Worm (Caenorhabditis elegans) whole organism, young adult: ENCODE results near the gene F32E10.9.

Experiments used
- B0019.2 ChIP-seq: fragments of 200-800 bp; sonication (Bioruptor generic); conservative IDR thresholded peaks from 2 replicates; pipeline ENCODE4 v1.3.6; 2022; ENCODE audit warnings: missing genetic modification reagents, missing genetic modification characterization, missing compliant biosample characterization
- B0035.1 ChIP-seq: sonication (generic microtip); optimal IDR thresholded peaks from 2 replicates; lab custom pipeline; 2016; ENCODE audit warnings: missing genetic modification characterization, mild to moderate bottlenecking, missing compliant biosample characterization, missing genotype, missing genetic modification reagents
- B0336.3 ChIP-seq: fragments of 200-800 bp; sonication (Bioruptor generic); IDR thresholded peaks from 2 replicates; pipeline ENCODE4 v1.3.6; 2022; ENCODE audit warnings: missing genetic modification characterization, missing compliant biosample characterization
- C17E4.6 ChIP-seq: fragments of 200-800 bp; sonication (Bioruptor generic); IDR thresholded peaks from 2 replicates; pipeline ENCODE4 v1.3.6; 2022; ENCODE audit warnings: missing genetic modification reagents, missing genetic modification characterization, missing compliant biosample characterization
- F10E7.11 ChIP-seq: sonication (generic microtip); optimal IDR thresholded peaks from 2 replicates; lab custom pipeline; 2017; ENCODE audit warnings: mild to moderate bottlenecking, missing genetic modification characterization, moderate library complexity, missing compliant biosample characterization
- F22D6.2 ChIP-seq: sonication (generic microtip); optimal IDR thresholded peaks from 2 replicates; lab custom pipeline; 2016; ENCODE audit warnings: mild to moderate bottlenecking, missing genetic modification characterization, missing compliant biosample characterization
- F23B12.7 ChIP-seq: sonication (generic microtip); optimal IDR thresholded peaks from 2 replicates; lab custom pipeline; 2017; ENCODE audit warnings: missing genetic modification characterization, mild to moderate bottlenecking, missing compliant biosample characterization, antibody characterized with exemption, moderate library complexity; ENCODE audit not compliant: insufficient read depth
- F33H1.4 ChIP-seq: fragments of 200-800 bp; sonication (Bioruptor generic); IDR thresholded peaks from 2 replicates; pipeline ENCODE4 v1.3.6; 2022; ENCODE audit warnings: missing genetic modification reagents, missing genetic modification characterization, missing compliant biosample characterization
- F55B11.4 ChIP-seq: sonication (generic microtip); optimal IDR thresholded peaks from 2 replicates; lab custom pipeline; 2016; ENCODE audit warnings: missing compliant biosample characterization, missing genetic modification characterization, borderline replicate concordance; ENCODE audit not compliant: insufficient read depth
- T07F8.4 ChIP-seq: sonication (generic microtip); optimal IDR thresholded peaks from 2 replicates; lab custom pipeline; 2016; ENCODE audit warnings: mild to moderate bottlenecking, missing genetic modification characterization, moderate library complexity, missing compliant biosample characterization
- ama-1 ChIP-seq, 3 experiments: fragments of 150-350 bp in 1 of 3; sonication (generic microtip) in 2 of 3; optimal IDR thresholded peaks; 2 replicates each; lab custom pipeline; 2014 to 2018; ENCODE audit warnings: missing biosample characterization in 2 of 3, missing genetic modification characterization in 2 of 3, missing genetic modification reagents in 2 of 3
- aptf-2 ChIP-seq: fragments of 200-800 bp; sonication (Bioruptor generic); conservative IDR thresholded peaks from 2 replicates; pipeline ENCODE4 v1.3.6; 2022; ENCODE audit warnings: missing genetic modification reagents, missing genetic modification characterization, missing compliant biosample characterization
- athp-1 ChIP-seq: sonication (generic microtip); optimal IDR thresholded peaks from 2 replicates; lab custom pipeline; 2017; ENCODE audit warnings: mild to moderate bottlenecking, missing genetic modification characterization, missing compliant biosample characterization
- attf-3 ChIP-seq: fragments of 200-800 bp; sonication (Bioruptor generic); conservative IDR thresholded peaks from 2 replicates; pipeline ENCODE4 v1.3.6; 2022; ENCODE audit warnings: missing genetic modification reagents, missing genetic modification characterization, missing compliant biosample characterization
- attf-6 ChIP-seq: fragments of 200-800 bp; sonication (Bioruptor generic); IDR thresholded peaks from 2 replicates; pipeline ENCODE4 v1.3.6; 2022; ENCODE audit warnings: missing genetic modification reagents, missing genetic modification characterization, missing compliant biosample characterization
- ccch-3 ChIP-seq: fragments of 200-800 bp; sonication (Bioruptor generic); optimal IDR thresholded peaks from 2 replicates; lab custom pipeline; 2018; ENCODE audit warnings: mild to moderate bottlenecking, missing genetic modification characterization, missing compliant biosample characterization
- cebp-1 ChIP-seq, 2 experiments: fragments of 200-800 bp in 1 of 2; sonication (Bioruptor generic) in 1 of 2; sonication (generic microtip) in 1 of 2; IDR thresholded peaks in 1 of 2; optimal IDR thresholded peaks in 1 of 2; 2 replicates each; pipeline versions ENCODE4 v1.3.6 to Lab custom; 2017 to 2022; ENCODE audit warnings: missing compliant biosample characterization in 2 of 2, missing genetic modification characterization in 2 of 2, mild to moderate bottlenecking in 1 of 2, missing genetic modification reagents in 1 of 2, moderate library complexity in 1 of 2
- ceh-58 ChIP-seq: fragments of 200-800 bp; sonication (Bioruptor generic); IDR thresholded peaks from 2 replicates; pipeline ENCODE4 v1.3.6; 2022; ENCODE audit warnings: missing genetic modification characterization, missing compliant biosample characterization
- ceh-79 ChIP-seq: sonication (generic microtip); optimal IDR thresholded peaks from 2 replicates; lab custom pipeline; 2017; ENCODE audit warnings: mild to moderate bottlenecking, missing genetic modification characterization, missing compliant biosample characterization
- chd-7 ChIP-seq: sonication (generic microtip); optimal IDR thresholded peaks from 2 replicates; lab custom pipeline; 2016; ENCODE audit warnings: mild to moderate bottlenecking, missing genetic modification characterization, moderate library complexity, missing compliant biosample characterization
- die-1 ChIP-seq: sonication (generic microtip); optimal IDR thresholded peaks from 2 replicates; lab custom pipeline; 2016; ENCODE audit warnings: missing genotype, mild to moderate bottlenecking, missing genetic modification characterization, missing compliant biosample characterization
- efl-1 ChIP-seq: fragments of 150-350 bp; optimal IDR thresholded peaks from 2 replicates; lab custom pipeline; 2014; ENCODE audit warnings: missing biosample characterization, missing genetic modification reagents, missing genetic modification characterization
- egl-44 ChIP-seq: fragments of 200-800 bp; sonication (Bioruptor generic); IDR thresholded peaks from 2 replicates; pipeline ENCODE4 v1.3.6; 2022; ENCODE audit warnings: missing genetic modification reagents, missing genetic modification characterization, missing compliant biosample characterization
- fkh-3 ChIP-seq: sonication (generic microtip); optimal IDR thresholded peaks from 2 replicates; lab custom pipeline; 2016; ENCODE audit warnings: mild to moderate bottlenecking, missing genetic modification characterization, missing compliant biosample characterization
- gei-17 ChIP-seq: fragments of 200-800 bp; sonication (Bioruptor generic); optimal IDR thresholded peaks from 2 replicates; lab custom pipeline; 2018; ENCODE audit warnings: mild to moderate bottlenecking, missing genetic modification characterization, missing compliant biosample characterization
- hlh-26 ChIP-seq: fragments of 200-800 bp; sonication (Bioruptor generic); conservative IDR thresholded peaks from 2 replicates; pipeline ENCODE4 v1.3.6; 2022; ENCODE audit warnings: missing genetic modification reagents, missing genetic modification characterization, missing compliant biosample characterization
- hmg-20 ChIP-seq: fragments of 200-800 bp; sonication (Bioruptor generic); IDR thresholded peaks from 2 replicates; pipeline ENCODE4 v1.3.6; 2022; ENCODE audit warnings: missing genetic modification reagents, missing genetic modification characterization, missing compliant biosample characterization
- hsf-1 ChIP-seq: fragments of 200-800 bp; sonication (Bioruptor generic); IDR thresholded peaks from 2 replicates; pipeline ENCODE4 v1.3.6; 2022; ENCODE audit warnings: missing genetic modification reagents, missing genetic modification characterization, missing compliant biosample characterization
- lag-1 ChIP-seq: fragments of 200-800 bp; sonication (Bioruptor generic); IDR thresholded peaks from 2 replicates; pipeline ENCODE4 v1.3.6; 2022; ENCODE audit warnings: missing genetic modification reagents, missing genetic modification characterization, missing compliant biosample characterization
- lin-26 ChIP-seq: fragments of 200-800 bp; sonication (Bioruptor generic); IDR thresholded peaks from 2 replicates; pipeline ENCODE4 v1.3.6; 2022; ENCODE audit warnings: missing genetic modification reagents, missing genetic modification characterization, missing compliant biosample characterization
- lin-54 ChIP-seq: fragments of 200-800 bp; sonication (Bioruptor generic); optimal IDR thresholded peaks from 2 replicates; lab custom pipeline; 2018; ENCODE audit warnings: mild to moderate bottlenecking, missing genetic modification characterization, missing compliant biosample characterization
- madf-3 ChIP-seq: fragments of 200-800 bp; sonication (Bioruptor generic); IDR thresholded peaks from 2 replicates; pipeline ENCODE4 v1.3.6; 2022; ENCODE audit warnings: missing genetic modification reagents, missing genetic modification characterization, missing compliant biosample characterization
- madf-6 ChIP-seq: fragments of 200-800 bp; sonication (Bioruptor generic); IDR thresholded peaks from 2 replicates; pipeline ENCODE4 v1.3.6; 2022; ENCODE audit warnings: missing genetic modification reagents, missing genetic modification characterization, missing compliant biosample characterization
- mcd-1 ChIP-seq: fragments of 200-800 bp; sonication (Bioruptor generic); IDR thresholded peaks from 2 replicates; pipeline ENCODE4 v1.3.6; 2022; ENCODE audit warnings: missing genetic modification reagents, missing genetic modification characterization, missing compliant biosample characterization
- nfya-1 ChIP-seq: sonication (generic microtip); optimal IDR thresholded peaks from 2 replicates; lab custom pipeline; 2017; ENCODE audit warnings: antibody characterized with exemption, missing compliant biosample characterization, missing genetic modification characterization, borderline replicate concordance; ENCODE audit not compliant: insufficient read depth
- nhr-27 ChIP-seq: fragments of 200-800 bp; sonication (Bioruptor generic); optimal IDR thresholded peaks from 2 replicates; lab custom pipeline; 2018; ENCODE audit warnings: mild to moderate bottlenecking, missing genetic modification characterization, moderate library complexity, missing compliant biosample characterization
- nhr-80 ChIP-seq: sonication (generic microtip); optimal IDR thresholded peaks from 2 replicates; lab custom pipeline; 2016; ENCODE audit warnings: missing genetic modification characterization, missing compliant biosample characterization
- pha-4 ChIP-seq: fragments of 150-350 bp; sonication (generic microtip); optimal IDR thresholded peaks from 2 replicates; lab custom pipeline; 2014; ENCODE audit warnings: missing biosample characterization, missing genetic modification reagents, missing genetic modification characterization
- rcor-1 ChIP-seq: fragments of 200-800 bp; sonication (Bioruptor generic); IDR thresholded peaks from 2 replicates; pipeline ENCODE4 v1.3.6; 2022; ENCODE audit warnings: missing genetic modification reagents, missing genetic modification characterization, missing compliant biosample characterization
- rpc-1 ChIP-seq, 2 experiments: fragments of 150-350 bp in 1 of 2; sonication (generic microtip) in 1 of 2; optimal IDR thresholded peaks; 2 replicates each; lab custom pipeline; 2014 to 2018; ENCODE audit warnings: missing biosample characterization in 1 of 2, missing genetic modification characterization in 1 of 2, missing genetic modification reagents in 1 of 2, missing genotype in 1 of 2
- sdz-38 ChIP-seq: sonication (generic microtip); optimal IDR thresholded peaks from 2 replicates; lab custom pipeline; 2016; ENCODE audit warnings: missing genotype, missing genetic modification characterization, missing compliant biosample characterization
- snpc-3.4 ChIP-seq: sonication (generic microtip); optimal IDR thresholded peaks from 2 replicates; lab custom pipeline; 2017; ENCODE audit warnings: missing genetic modification characterization, mild to moderate bottlenecking, missing compliant biosample characterization, antibody characterized with exemption, moderate library complexity, missing genotype, missing genetic modification reagents
- snpc-4 ChIP-seq, 5 experiments: fragments of 150-350 bp in 1 of 5; sonication (generic microtip) in 4 of 5; optimal IDR thresholded peaks; 2 replicates each; lab custom pipeline; 2014 to 2018; ENCODE audit warnings: missing genetic modification characterization in 5 of 5, missing biosample characterization in 3 of 5, antibody characterized with exemption in 2 of 5, mild to moderate bottlenecking in 2 of 5, missing compliant biosample characterization in 2 of 5, missing genotype in 2 of 5, moderate library complexity in 2 of 5, missing genetic modification reagents in 1 of 5
- tbp1 ChIP-seq: fragments of 200-800 bp; sonication (Bioruptor generic); optimal IDR thresholded peaks from 2 replicates; lab custom pipeline; 2018; ENCODE audit warnings: mild to moderate bottlenecking, missing genetic modification characterization, missing compliant biosample characterization
- unc-130 ChIP-seq: sonication (generic microtip); optimal IDR thresholded peaks from 2 replicates; lab custom pipeline; 2016; ENCODE audit warnings: missing genetic modification reagents, missing genetic modification characterization, missing compliant biosample characterization
- xnd-1 ChIP-seq: sonication (generic microtip); optimal IDR thresholded peaks from 2 replicates; lab custom pipeline; 2016; ENCODE audit warnings: missing genotype, missing genetic modification reagents, missing genetic modification characterization, missing compliant biosample characterization

F32E10.9 gene

DNA sequence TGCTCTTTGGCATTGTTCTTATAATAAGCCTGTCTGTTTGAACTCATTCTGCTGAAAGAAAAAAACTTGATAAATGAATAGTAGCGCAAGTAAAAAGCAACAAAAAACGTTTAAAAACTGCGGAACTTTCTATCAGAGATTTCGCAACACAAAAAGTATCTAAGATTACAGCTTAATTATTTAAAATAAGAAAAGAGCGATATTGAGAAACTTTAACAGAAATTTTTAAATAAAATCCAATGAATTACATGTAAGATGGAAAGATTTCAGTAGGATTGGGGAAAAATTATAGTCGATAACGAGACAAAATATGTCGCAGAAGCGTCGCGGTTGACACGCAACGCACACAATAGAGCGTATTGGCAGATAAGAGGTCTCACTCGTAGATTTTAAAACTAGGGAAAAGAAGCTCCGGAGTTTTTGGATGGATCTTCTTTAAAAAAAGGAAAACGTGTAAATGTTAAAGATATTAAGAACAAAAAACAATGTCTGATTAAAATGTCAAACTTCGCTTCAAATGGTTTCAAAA, 2.1 kb downstream of the F32E10.9 start, which contains the start of gene ima-3 (continued):
- TF ChIP-seq ceh-79 (tag; lab: Kevin White, UChicago) = no peak
- TF ChIP-seq unc-130 (GFP tag; lab: Kevin White, UChicago) = no peak
- TF ChIP-seq pha-4 (tag; lab: Kevin White, UChicago) = no peak
- TF ChIP-seq athp-1 (tag; lab: Kevin White, UChicago) = no peak
- no peak for TF ChIP-seq nhr-27 (tag; lab: Kevin White, UChicago)
- no peak for TF ChIP-seq tbp1 (GFP tag; lab: Kevin White, UChicago)
- TF ChIP-seq T07F8.4 (tag; lab: Kevin White, UChicago) = no peak
- no peak for TF ChIP-seq snpc-4 (GFP tag; optimal IDR thresholded peaks at IDR 0.05; lab: Kevin White, UChicago)
- TF ChIP-seq snpc-4 (tag; optimal IDR thresholded peaks at IDR 0.05; lab: Kevin White, UChicago) = peak in 1 of 4 experiments; percentile 63
- TF ChIP-seq rpc-1 (optimal IDR thresholded peaks at IDR 0.05; lab: Kevin White, UChicago) = no peak
- no peak for TF ChIP-seq rpc-1 (tag; optimal IDR thresholded peaks at IDR 0.05; lab: Kevin White, UChicago)
- no peak for TF ChIP-seq ama-1 (optimal IDR thresholded peaks at IDR 0.05; lab: Kevin White, UChicago)
- TF ChIP-seq ama-1 (GFP tag; optimal IDR thresholded peaks at IDR 0.05; lab: Kevin White, UChicago) = no peak
- no peak for TF ChIP-seq xnd-1 (tag; lab: Kevin White, UChicago)
- TF ChIP-seq B0336.3 (GFP tag; lab: Robert Waterston, UW) = no peak
- TF ChIP-seq B0019.2 (GFP tag; lab: Robert Waterston, UW) = no peak
- no peak for TF ChIP-seq aptf-2
- 0 out of 2 replicates have a peak, but pooled peaks have one; percentile 44 for TF ChIP-seq mcd-1
- TF ChIP-seq madf-3 (GFP tag; lab: Robert Waterston, UW) = peak; percentile 81
- TF ChIP-seq nhr-80 (tag; lab: Kevin White, UChicago) = peak; percentile 12
- no peak for TF ChIP-seq lag-1 (GFP tag; lab: Robert Waterston, UW)
- TF ChIP-seq rcor-1 (GFP tag; lab: Robert Waterston, UW) = no peak
- TF ChIP-seq gei-17 (GFP tag; lab: Kevin White, UChicago) = no peak
- TF ChIP-seq C17E4.6 (GFP tag; lab: Robert Waterston, UW) = no peak
- TF ChIP-seq hlh-26 = no peak
- TF ChIP-seq lin-26 = no peak
- no peak for TF ChIP-seq die-1
- no peak for TF ChIP-seq ceh-58
- TF ChIP-seq F22D6.2 = no peak
- no peak for TF ChIP-seq sdz-38 (tag; lab: Kevin White, UChicago)
- TF ChIP-seq hmg-20 = no peak
- no peak for TF ChIP-seq fkh-3 (tag; lab: Kevin White, UChicago)
- no peak for TF ChIP-seq attf-3 (GFP tag; lab: Robert Waterston, UW)

DNA sequence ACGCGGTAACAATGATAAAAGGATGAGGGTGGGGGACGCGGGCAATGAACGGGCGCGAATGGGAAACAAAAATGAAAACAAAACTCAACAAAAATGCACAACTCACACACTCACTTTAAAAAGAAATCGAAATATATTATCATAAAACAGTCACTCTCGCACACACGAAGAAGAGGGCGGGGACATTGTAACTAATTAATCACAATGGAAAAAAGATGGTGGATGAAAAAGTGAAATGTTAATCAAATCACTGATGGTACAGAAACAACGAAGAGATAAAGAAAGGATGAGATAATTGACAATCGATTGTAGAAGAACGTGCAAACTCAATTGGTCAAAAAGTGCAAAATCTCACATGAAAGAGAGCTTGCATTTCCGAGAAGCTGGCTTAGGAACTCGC, 4.5 kb downstream of the F32E10.9 start:
- no peak for TF ChIP-seq B0035.1
- TF ChIP-seq fkh-3 (tag; lab: Kevin White, UChicago) = no peak
- no peak for TF ChIP-seq cebp-1 (GFP tag; IDR thresholded peaks at IDR 0.05; lab: Robert Waterston, UW)
- no peak for TF ChIP-seq cebp-1 (tag; optimal IDR thresholded peaks at IDR 0.05; lab: Kevin White, UChicago)
- TF ChIP-seq attf-6 (GFP tag; lab: Robert Waterston, UW) = 0 out of 2 replicates have a peak, but pooled peaks have one; percentile 11
- TF ChIP-seq F55B11.4 (tag; lab: Kevin White, UChicago) = no peak
- no peak for TF ChIP-seq nfya-1 (tag; lab: Kevin White, UChicago)
- no peak for TF ChIP-seq F33H1.4
- TF ChIP-seq madf-6 (GFP tag; lab: Robert Waterston, UW) = peak; percentile 21; the same call in 1 of the 2 replicates
- TF ChIP-seq snpc-4 (GFP tag; optimal IDR thresholded peaks at IDR 0.05; lab: Kevin White, UChicago) = no peak
- peak in 1 of 4 experiments; percentile 0 for TF ChIP-seq snpc-4 (tag; optimal IDR thresholded peaks at IDR 0.05; lab: Kevin White, UChicago)
- TF ChIP-seq egl-44 (GFP tag; lab: Robert Waterston, UW) = no peak
- peak; percentile 51; the same call in 1 of the 2 replicates for TF ChIP-seq hsf-1
- peak; percentile 32 for TF ChIP-seq die-1
- no peak for TF ChIP-seq lin-54 (GFP tag; lab: Kevin White, UChicago)
- TF ChIP-seq snpc-3.4 (tag; lab: Kevin White, UChicago) = peak; percentile 33
- TF ChIP-seq F22D6.2 = no peak
- no peak for TF ChIP-seq efl-1
- TF ChIP-seq chd-7 = no peak
- TF ChIP-seq F10E7.11 = no peak
- no peak for TF ChIP-seq ccch-3 (GFP tag; lab: Kevin White, UChicago)
- TF ChIP-seq F23B12.7 = no peak
